Fruit fly (Drosophila melanogaster): ENCODE measurements around the gene Tsp66E.

The Tsp66E gene

dm6 chr3L:8920710-8921109, 8.4 kb downstream of the Tsp66E start:
- peak; percentile 39 for TF ChIP-seq CG8159 (tag; optimal IDR thresholded peaks at IDR 0.05)
- TF ChIP-seq CG12605 (GFP tag; IDR thresholded peaks at IDR 0.05): peak; percentile 88
- TF ChIP-seq CG9948 (tag; optimal IDR thresholded peaks at IDR 0.05): peak; percentile 53
- TF ChIP-seq fd96Ca (GFP tag; IDR thresholded peaks at IDR 0.05): peak; percentile 91
- peak; percentile 94 for TF ChIP-seq Ets98B (GFP tag; IDR thresholded peaks at IDR 0.05)
- TF ChIP-seq CG15710 (tag; optimal IDR thresholded peaks at IDR 0.05): peak; percentile 36
- TF ChIP-seq gl (tag; optimal IDR thresholded peaks at IDR 0.05): no peak
- TF ChIP-seq CG4496 (GFP tag; IDR thresholded peaks at IDR 0.05): peak; percentile 93
- peak; percentile 52 for TF ChIP-seq CG17806 (tag; optimal IDR thresholded peaks at IDR 0.05)
- TF ChIP-seq EcR (GFP tag; optimal IDR thresholded peaks at IDR 0.05): peak; percentile 17
- TF ChIP-seq Snoo (tag; optimal IDR thresholded peaks at IDR 0.05): peak; percentile 8
- peak; percentile 55; the same call in 1 of the 2 replicates for TF ChIP-seq CG10348 (GFP tag; IDR thresholded peaks at IDR 0.05)
- TF ChIP-seq CG14655 (GFP tag; optimal IDR thresholded peaks at IDR 0.05): peak; percentile 76
- TF ChIP-seq Pif1A (GFP tag; optimal IDR thresholded peaks at IDR 0.05): peak; percentile 80
- peak; percentile 94 for TF ChIP-seq CG32121 (GFP tag; IDR thresholded peaks at IDR 0.05)
- no peak for TF ChIP-seq CG13204 (GFP tag; optimal IDR thresholded peaks at IDR 0.05)
- peak; percentile 34 for TF ChIP-seq Pif1B (GFP tag; optimal IDR thresholded peaks at IDR 0.05)
- peak; percentile 26 for TF ChIP-seq CG34367 (tag; optimal IDR thresholded peaks at IDR 0.05)
- peak; percentile 79 for TF ChIP-seq CG8301 (tag; optimal IDR thresholded peaks at IDR 0.05)
- no peak for TF ChIP-seq D1 (tag; optimal IDR thresholded peaks at IDR 0.05)
- TF ChIP-seq rn (GFP tag; IDR thresholded peaks at IDR 0.05): peak; percentile 66

- TF ChIP-seq Pif1A (GFP tag; optimal IDR thresholded peaks at IDR 0.05): no peak
- peak; percentile 6 for TF ChIP-seq CG9948 (tag; optimal IDR thresholded peaks at IDR 0.05)
- no peak for TF ChIP-seq D1 (tag; optimal IDR thresholded peaks at IDR 0.05)
- no peak for TF ChIP-seq Snoo (tag; optimal IDR thresholded peaks at IDR 0.05)
- TF ChIP-seq CG14655 (GFP tag; optimal IDR thresholded peaks at IDR 0.05): peak; percentile 29
- no peak for TF ChIP-seq CG8301 (tag; optimal IDR thresholded peaks at IDR 0.05)
- no peak for TF ChIP-seq EcR (GFP tag; optimal IDR thresholded peaks at IDR 0.05)
- TF ChIP-seq CG13204 (GFP tag; optimal IDR thresholded peaks at IDR 0.05): no peak
- peak; percentile 10 for TF ChIP-seq CG15710 (tag; optimal IDR thresholded peaks at IDR 0.05)
- no peak for TF ChIP-seq CG17806 (tag; optimal IDR thresholded peaks at IDR 0.05)
- peak; percentile 43; the same call in 2 of the 3 replicates for TF ChIP-seq CG4496 (GFP tag; IDR thresholded peaks at IDR 0.05)
- TF ChIP-seq rn (GFP tag; IDR thresholded peaks at IDR 0.05): no peak
- TF ChIP-seq CG12605 (GFP tag; IDR thresholded peaks at IDR 0.05): peak; percentile 43
- no peak for TF ChIP-seq gl (tag; optimal IDR thresholded peaks at IDR 0.05)
- peak; percentile 48; the same call in 1 of the 2 replicates for TF ChIP-seq Ets98B (GFP tag; IDR thresholded peaks at IDR 0.05)
- no peak for TF ChIP-seq CG8159 (tag; optimal IDR thresholded peaks at IDR 0.05)
- peak; percentile 59 for TF ChIP-seq CG32121 (GFP tag; IDR thresholded peaks at IDR 0.05)
- no peak for TF ChIP-seq fd96Ca (GFP tag; IDR thresholded peaks at IDR 0.05)
- no peak for TF ChIP-seq Pif1B (GFP tag; optimal IDR thresholded peaks at IDR 0.05)
- no peak for TF ChIP-seq CG10348 (GFP tag; IDR thresholded peaks at IDR 0.05)
- TF ChIP-seq CG34367 (tag; optimal IDR thresholded peaks at IDR 0.05): no peak
Measured at dm6 chr3L:8924417-8924913, 12.2 kb downstream of the Tsp66E start.

- TF ChIP-seq Snoo (tag; optimal IDR thresholded peaks at IDR 0.05): no peak
- no peak for TF ChIP-seq rn (GFP tag; IDR thresholded peaks at IDR 0.05)
- TF ChIP-seq CG12605 (GFP tag; IDR thresholded peaks at IDR 0.05): no peak
- TF ChIP-seq CG8159 (tag; optimal IDR thresholded peaks at IDR 0.05): no peak
- 0 out of 3 replicates have a peak, but pooled peaks have one; percentile 18 for TF ChIP-seq CG4496 (GFP tag; IDR thresholded peaks at IDR 0.05)
Measured at dm6 chr3L:8924999-8925398, 12.7 kb downstream of the Tsp66E start.

- TF ChIP-seq gl (tag; optimal IDR thresholded peaks at IDR 0.05): no peak
- TF ChIP-seq Ets98B (GFP tag; IDR thresholded peaks at IDR 0.05): no peak
- no peak for TF ChIP-seq CG13204 (GFP tag; optimal IDR thresholded peaks at IDR 0.05)
- no peak for TF ChIP-seq CG8301 (tag; optimal IDR thresholded peaks at IDR 0.05)
- no peak for TF ChIP-seq CG4496 (GFP tag; IDR thresholded peaks at IDR 0.05)
- no peak for TF ChIP-seq rn (GFP tag; IDR thresholded peaks at IDR 0.05)
- no peak for TF ChIP-seq CG34367 (tag; optimal IDR thresholded peaks at IDR 0.05)
Measured at dm6 chr3L:8925679-8926078, 13.4 kb downstream of the Tsp66E start.

dm6 chr3L:8929527-8929926, 17.2 kb downstream of the Tsp66E start:
- TF ChIP-seq fd96Ca (GFP tag; IDR thresholded peaks at IDR 0.05) (no peak), gl (tag; optimal IDR thresholded peaks at IDR 0.05) (no peak), CG15710 (tag; optimal IDR thresholded peaks at IDR 0.05) (no peak), Snoo (tag; optimal IDR thresholded peaks at IDR 0.05) (no peak), CG10348 (GFP tag; IDR thresholded peaks at IDR 0.05) (no peak), CG32121 (GFP tag; IDR thresholded peaks at IDR 0.05) (no peak), CG14655 (GFP tag; optimal IDR thresholded peaks at IDR 0.05) (no peak), CG4496 (GFP tag; IDR thresholded peaks at IDR 0.05) (0 out of 3 replicates have a peak, but pooled peaks have one; percentile 43), Pif1B (GFP tag; optimal IDR thresholded peaks at IDR 0.05) (no peak), D1 (tag; optimal IDR thresholded peaks at IDR 0.05) (no peak), CG34367 (tag; optimal IDR thresholded peaks at IDR 0.05) (no peak), CG12605 (GFP tag; IDR thresholded peaks at IDR 0.05) (no peak), CG17806 (tag; optimal IDR thresholded peaks at IDR 0.05) (no peak), CG13204 (GFP tag; optimal IDR thresholded peaks at IDR 0.05) (no peak), rn (GFP tag; IDR thresholded peaks at IDR 0.05) (no peak), Pif1A (GFP tag; optimal IDR thresholded peaks at IDR 0.05) (no peak), CG9948 (tag; optimal IDR thresholded peaks at IDR 0.05) (peak; percentile 14)

- no peak for TF ChIP-seq D1 (tag; optimal IDR thresholded peaks at IDR 0.05)
- peak; percentile 19 for TF ChIP-seq Pif1A (GFP tag; optimal IDR thresholded peaks at IDR 0.05)
Measured at dm6 chr3L:8931916-8932315, 19.6 kb downstream of the Tsp66E start.

All from whole organism, pupa.